Fruit fly (Drosophila melanogaster) S2 (cell line): ENCODE measurements around the gene CG43077.

ENCODE experiments used
- CG8478 ChIP-seq: fragments of >200 bp; optimal IDR thresholded peaks from 2 replicates; lab custom pipeline; 2018
- CTCF ChIP-seq, 2 experiments: fragments of >200 bp; optimal IDR thresholded peaks; 2 replicates each; lab custom pipeline; 2018

DNA sequence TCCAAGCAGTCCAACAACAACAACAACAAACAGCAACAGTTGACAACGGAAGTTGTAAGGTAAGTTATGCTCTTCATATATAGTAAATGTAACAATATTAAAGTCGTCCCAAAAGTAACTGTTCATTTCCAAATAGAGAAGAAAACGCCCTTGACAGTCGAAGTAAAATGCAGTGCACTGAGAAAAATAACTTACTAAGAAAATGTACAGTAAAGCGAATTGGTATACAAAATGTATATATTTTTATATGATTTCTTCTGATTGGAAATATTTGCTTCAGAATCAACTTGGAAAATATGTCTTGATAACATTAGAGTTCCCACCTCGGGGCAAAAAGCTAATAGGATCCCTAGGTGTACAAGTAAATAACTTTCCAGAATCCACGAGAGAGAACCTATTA lies 39.7 kb upstream of the CG43077 start:
- TF ChIP-seq CG8478 (lab: Kevin White, UChicago) (no peak), CTCF (optimal IDR thresholded peaks at IDR 0.05; lab: Kevin White, UChicago) (no peak)
